Fruit fly (Drosophila melanogaster): ENCODE data around the gene CG32024.

CG32024 gene

DNA sequence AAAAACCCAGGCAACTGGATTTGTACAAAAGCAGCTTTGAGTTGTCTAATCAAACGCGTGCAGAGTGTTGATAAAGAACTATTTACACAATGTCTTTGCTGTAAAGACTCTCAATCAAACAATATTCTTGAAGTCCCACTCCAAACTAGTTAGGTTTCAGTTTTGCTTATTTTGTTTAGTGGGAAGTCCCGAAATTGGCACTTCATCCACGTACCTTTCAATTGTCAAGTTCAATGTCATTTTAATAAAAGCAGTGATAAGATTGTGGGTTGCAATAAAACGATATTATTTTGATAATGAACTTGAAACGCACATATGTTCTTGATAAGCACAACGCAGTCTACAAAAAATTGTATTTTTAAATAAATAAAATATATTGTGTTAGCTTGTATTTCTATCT is 49.5 kb downstream of the CG32024 start:
- 0 out of 2 replicates have a peak, but pooled peaks have one; percentile 3 for TF ChIP-seq rib (GFP tag; IDR thresholded peaks at IDR 0.05)
- TF ChIP-seq trh (GFP tag; optimal IDR thresholded peaks at IDR 0.05): no peak
- peak; percentile 24 for TF ChIP-seq CG15601 (tag; optimal IDR thresholded peaks at IDR 0.05)

DNA sequence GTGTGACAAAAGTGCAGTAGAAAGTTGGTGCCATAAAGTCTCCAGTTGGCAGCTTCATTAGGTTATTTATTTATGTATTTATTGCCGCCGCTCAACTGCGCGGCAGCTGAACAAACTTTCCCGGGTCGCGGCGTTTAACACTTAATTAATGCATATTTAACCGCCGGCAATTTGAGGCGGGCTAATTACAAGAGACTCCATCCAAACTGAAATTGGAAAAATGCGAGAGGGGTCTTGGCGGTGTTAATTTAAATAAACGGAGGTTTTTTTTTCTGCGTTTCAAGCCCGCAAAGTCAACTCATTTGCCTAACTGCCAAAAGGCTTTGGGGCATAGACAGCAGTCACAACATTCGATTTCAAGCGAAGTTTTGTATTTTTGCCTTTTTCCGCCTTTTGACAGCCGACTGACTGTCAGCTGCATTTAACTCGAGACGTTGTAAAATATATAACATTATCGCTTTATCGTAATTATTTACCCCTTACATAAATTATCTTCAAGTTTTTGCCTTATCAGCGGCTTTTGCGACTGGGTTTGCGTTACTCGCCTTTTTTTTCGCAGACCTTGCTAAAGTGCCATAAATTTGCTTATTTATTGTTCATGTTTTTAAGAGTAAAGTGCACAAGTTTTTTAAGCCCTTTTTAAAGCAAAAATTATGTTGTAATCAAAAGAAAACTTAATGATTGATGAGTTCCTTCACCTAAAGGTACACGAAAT is 50.4 kb downstream of the CG32024 start:
- 0 out of 3 replicates have a peak, but pooled peaks have one; percentile 34 for TF ChIP-seq otp (GFP tag; IDR thresholded peaks at IDR 0.05)
- no peak for TF ChIP-seq Chrac-16 (GFP tag; optimal IDR thresholded peaks at IDR 0.05)
- TF ChIP-seq CG2116 (GFP tag; optimal IDR thresholded peaks at IDR 0.05): no peak
- TF ChIP-seq vvl (GFP tag; IDR thresholded peaks at IDR 0.05): peak; percentile 56; the same call in 1 of the 2 replicates
- TF ChIP-seq Dad (GFP tag; optimal IDR thresholded peaks at IDR 0.05): no peak
- peak; percentile 25 for TF ChIP-seq Vsx1 (GFP tag; optimal IDR thresholded peaks at IDR 0.05)
- peak; percentile 83 for TF ChIP-seq Awh (GFP tag; IDR thresholded peaks at IDR 0.05)

Data from whole organism, embryonic.